Worm (Caenorhabditis elegans) whole organism, young adult: ENCODE data around the gene vps-53.

ENCODE experiments used
- C17E4.6 ChIP-seq: fragments of 200-800 bp; sonication (Bioruptor generic); IDR thresholded peaks from 2 replicates; pipeline ENCODE4 v1.3.6; 2022; ENCODE audit warnings: missing genetic modification reagents, missing genetic modification characterization, missing compliant biosample characterization
- F55B11.4 ChIP-seq: sonication (generic microtip); optimal IDR thresholded peaks from 2 replicates; lab custom pipeline; 2016; ENCODE audit warnings: missing compliant biosample characterization, missing genetic modification characterization, borderline replicate concordance; ENCODE audit not compliant: insufficient read depth
- Y53F4B.3 ChIP-seq: fragments of 200-800 bp; sonication (Bioruptor generic); IDR thresholded peaks from 2 replicates; pipeline ENCODE4 v1.3.6; 2022; ENCODE audit warnings: missing genetic modification reagents, missing genetic modification characterization, missing compliant biosample characterization
- egl-18 ChIP-seq: fragments of 200-800 bp; sonication (Bioruptor generic); IDR thresholded peaks from 2 replicates; pipeline ENCODE4 v1.3.6; 2022; ENCODE audit warnings: missing genetic modification reagents, missing genetic modification characterization, missing compliant biosample characterization
- him-1 ChIP-seq: sonication (generic microtip); optimal IDR thresholded peaks from 2 replicates; lab custom pipeline; 2016; ENCODE audit warnings: missing genotype, missing genetic modification reagents, missing genetic modification characterization, missing compliant biosample characterization
- let-526 ChIP-seq: fragments of 200-800 bp; sonication (Bioruptor generic); IDR thresholded peaks from 2 replicates; pipeline ENCODE4 v1.3.6; 2022; ENCODE audit warnings: missing genetic modification reagents, missing genetic modification characterization, missing compliant biosample characterization
- madf-3 ChIP-seq: fragments of 200-800 bp; sonication (Bioruptor generic); IDR thresholded peaks from 2 replicates; pipeline ENCODE4 v1.3.6; 2022; ENCODE audit warnings: missing genetic modification reagents, missing genetic modification characterization, missing compliant biosample characterization
- nhr-90 ChIP-seq: sonication (generic microtip); optimal IDR thresholded peaks from 2 replicates; lab custom pipeline; 2016; ENCODE audit warnings: missing genotype, mild to moderate bottlenecking, missing genetic modification characterization, missing compliant biosample characterization
- pha-4 ChIP-seq: fragments of 150-350 bp; sonication (generic microtip); optimal IDR thresholded peaks from 2 replicates; lab custom pipeline; 2014; ENCODE audit warnings: missing biosample characterization, missing genetic modification reagents, missing genetic modification characterization
- rec-8 ChIP-seq, 2 experiments: sonication (generic microtip); optimal IDR thresholded peaks; 2 replicates each; lab custom pipeline; 2016; ENCODE audit warnings: mild to moderate bottlenecking in 2 of 2, missing genetic modification characterization in 2 of 2, missing genetic modification reagents in 2 of 2, missing genotype in 2 of 2, missing biosample characterization in 1 of 2, missing compliant biosample characterization in 1 of 2, moderate library complexity in 1 of 2

DNA sequence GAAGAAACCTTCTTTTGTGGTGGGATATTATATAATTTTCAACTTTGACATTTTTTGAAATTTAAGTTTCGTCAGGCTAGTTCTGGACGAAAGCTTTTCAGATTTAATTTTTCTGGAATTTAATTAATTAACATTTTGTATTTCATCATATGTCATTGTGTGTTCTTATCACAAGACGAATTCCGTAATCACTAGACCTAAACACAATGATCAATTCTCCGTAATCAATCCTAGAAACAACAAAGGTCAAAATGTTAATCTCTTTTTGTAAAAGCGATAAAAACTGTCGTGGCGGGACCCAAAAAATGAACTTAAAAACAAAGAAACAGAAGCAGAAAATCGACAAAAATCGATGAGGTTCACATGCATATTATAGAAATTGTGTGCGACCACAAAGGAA is 42.6 kb downstream of the vps-53 start:
- TF ChIP-seq F55B11.4 (tag; lab: Kevin White, UChicago) (no peak), C17E4.6 (GFP tag; lab: Robert Waterston, UW) (no peak), him-1 (no peak), rec-8 (tag; optimal IDR thresholded peaks at IDR 0.05; lab: Kevin White, UChicago) (no peak), madf-3 (GFP tag; lab: Robert Waterston, UW) (no peak), pha-4 (tag; lab: Kevin White, UChicago) (no peak), Y53F4B.3 (GFP tag; lab: Robert Waterston, UW) (no peak), egl-18 (no peak), nhr-90 (tag; lab: Kevin White, UChicago) (no peak), let-526 (GFP tag; lab: Robert Waterston, UW) (no peak)
